Worm (Caenorhabditis elegans) whole organism, L1 larva: ENCODE measurements around the gene F44G4.6.
A peak's percentile ranks its signal among the peaks of the same experiment; 100 is the strongest.

ENCODE experiments used
- F16B12.6 ChIP-seq: fragments of 150-350 bp; optimal IDR thresholded peaks from 2 replicates; lab custom pipeline; 2014; ENCODE audit warnings: missing biosample characterization, missing genetic modification characterization
- aha-1 ChIP-seq: fragments of 150-350 bp; optimal IDR thresholded peaks from 2 replicates; lab custom pipeline; 2014; ENCODE audit warnings: missing biosample characterization, missing genetic modification characterization
- alr-1 ChIP-seq: fragments of 200-800 bp; sonication (Bioruptor generic); optimal IDR thresholded peaks from 2 replicates; lab custom pipeline; 2018; ENCODE audit warnings: borderline replicate concordance, mild to moderate bottlenecking, missing genetic modification characterization, missing compliant biosample characterization
- blmp-1 ChIP-seq: fragments of 150-350 bp; optimal IDR thresholded peaks from 2 replicates; lab custom pipeline; 2014; ENCODE audit warnings: missing biosample characterization, missing genetic modification characterization
- ceh-63 ChIP-seq: fragments of 200-800 bp; sonication (Bioruptor generic); optimal IDR thresholded peaks from 2 replicates; lab custom pipeline; 2018; ENCODE audit warnings: mild to moderate bottlenecking, missing genetic modification characterization, missing compliant biosample characterization
- ceh-8 ChIP-seq: fragments of 200-800 bp; sonication (Bioruptor generic); optimal IDR thresholded peaks from 2 replicates; lab custom pipeline; 2018; ENCODE audit warnings: mild to moderate bottlenecking, missing genetic modification characterization, moderate library complexity, missing compliant biosample characterization
- ceh-88 ChIP-seq: fragments of 200-800 bp; sonication (Bioruptor generic); IDR thresholded peaks from 2 replicates; pipeline ENCODE4 v1.3.6; 2022; ENCODE audit warnings: missing genetic modification characterization, missing compliant biosample characterization
- ceh-90 ChIP-seq: sonication (generic microtip); optimal IDR thresholded peaks from 2 replicates; lab custom pipeline; 2016; ENCODE audit warnings: missing genetic modification characterization, missing compliant biosample characterization
- ces-1 ChIP-seq: fragments of 150-350 bp; optimal IDR thresholded peaks from 2 replicates; lab custom pipeline; 2014; ENCODE audit warnings: missing biosample characterization, missing genetic modification reagents, missing genetic modification characterization
- efl-1 ChIP-seq, 4 experiments: fragments of 150-350 bp; optimal IDR thresholded peaks in 3 of 4; peaks in 1 of 4; 1 replicate in 1 of 4; 2 replicates in 3 of 4; lab custom pipeline; 2014; ENCODE audit warnings: missing biosample characterization in 2 of 4, missing genetic modification characterization in 2 of 4, missing genetic modification reagents in 2 of 4
- efl-3 ChIP-seq: fragments of 200-800 bp; sonication (Bioruptor generic); optimal IDR thresholded peaks from 2 replicates; lab custom pipeline; 2018; ENCODE audit warnings: mild to moderate bottlenecking, missing genetic modification characterization, missing compliant biosample characterization
- egl-13 ChIP-seq: sonication (generic microtip); optimal IDR thresholded peaks from 2 replicates; lab custom pipeline; 2016; ENCODE audit warnings: missing genotype, missing genetic modification reagents, missing genetic modification characterization, missing compliant biosample characterization
- elt-3 ChIP-seq, 6 experiments: fragments of 150-350 bp in 1 of 6; sonication (generic microtip); optimal IDR thresholded peaks; 2 replicates each; lab custom pipeline; 2017 to 2018; ENCODE audit warnings: missing biosample characterization in 6 of 6, missing genetic modification characterization in 6 of 6, inconsistent platforms in 1 of 6
- fkh-10 ChIP-seq: sonication (generic microtip); optimal IDR thresholded peaks from 2 replicates; lab custom pipeline; 2017; ENCODE audit warnings: missing biosample characterization, missing genetic modification reagents, missing genetic modification characterization
- fkh-4 ChIP-seq: sonication (generic microtip); optimal IDR thresholded peaks from 2 replicates; lab custom pipeline; 2016; ENCODE audit warnings: missing compliant biosample characterization, missing genetic modification characterization, borderline replicate concordance
- fkh-8 ChIP-seq: sonication (generic microtip); optimal IDR thresholded peaks from 2 replicates; lab custom pipeline; 2016; ENCODE audit warnings: mild to moderate bottlenecking, missing genetic modification characterization, missing compliant biosample characterization
- fos-1 ChIP-seq: fragments of 150-350 bp; optimal IDR thresholded peaks from 2 replicates; lab custom pipeline; 2014; ENCODE audit warnings: missing biosample characterization, missing genetic modification characterization
- grh-1 ChIP-seq: fragments of 200-800 bp; sonication (Bioruptor generic); IDR thresholded peaks from 2 replicates; pipeline ENCODE4 v1.3.6; 2022; ENCODE audit warnings: missing genetic modification reagents, missing genetic modification characterization, missing compliant biosample characterization
- hlh-4 ChIP-seq: sonication (generic microtip); optimal IDR thresholded peaks from 2 replicates; lab custom pipeline; 2016; ENCODE audit warnings: mild to moderate bottlenecking, missing genetic modification characterization, missing compliant biosample characterization
- jun-1 ChIP-seq: fragments of 150-350 bp; optimal IDR thresholded peaks from 2 replicates; lab custom pipeline; 2014; ENCODE audit warnings: missing biosample characterization, missing genetic modification reagents, missing genetic modification characterization
- lin-13 ChIP-seq: fragments of 150-350 bp; optimal IDR thresholded peaks from 2 replicates; lab custom pipeline; 2014; ENCODE audit warnings: missing biosample characterization, missing genetic modification reagents, missing genetic modification characterization
- lin-14 ChIP-seq: fragments of 200-800 bp; sonication (Bioruptor generic); optimal IDR thresholded peaks from 2 replicates; lab custom pipeline; 2018; ENCODE audit warnings: mild to moderate bottlenecking, missing genetic modification characterization, moderate library complexity, missing compliant biosample characterization
- lin-15B ChIP-seq: fragments of 150-350 bp; sonication (generic microtip); optimal IDR thresholded peaks from 3 replicates; lab custom pipeline; 2014; ENCODE audit warnings: missing biosample characterization, missing genetic modification characterization
- lin-35 ChIP-seq, 2 experiments: fragments of 150-350 bp; optimal IDR thresholded peaks; 2 replicates each; lab custom pipeline; 2014; ENCODE audit warnings: missing biosample characterization in 2 of 2, missing genetic modification characterization in 2 of 2, missing genetic modification reagents in 2 of 2
- lin-39 ChIP-seq: fragments of 150-350 bp; optimal IDR thresholded peaks from 2 replicates; lab custom pipeline; 2014; ENCODE audit warnings: missing biosample characterization, missing genetic modification reagents, missing genetic modification characterization
- lsy-2 ChIP-seq, 2 experiments: fragments of 150-350 bp; optimal IDR thresholded peaks; 2 replicates each; lab custom pipeline; 2014; ENCODE audit warnings: missing biosample characterization in 2 of 2, missing genetic modification characterization in 2 of 2
- mdl-1 ChIP-seq, 2 experiments: fragments of 150-350 bp; optimal IDR thresholded peaks; 2 replicates each; lab custom pipeline; 2014 to 2017; ENCODE audit warnings: missing biosample characterization in 2 of 2, missing genetic modification characterization in 2 of 2, inconsistent platforms in 1 of 2
- mef-2 ChIP-seq: fragments of 150-350 bp; optimal IDR thresholded peaks from 2 replicates; lab custom pipeline; 2014; ENCODE audit warnings: missing biosample characterization, missing genetic modification characterization
- mep-1 ChIP-seq: fragments of 150-350 bp; optimal IDR thresholded peaks from 2 replicates; lab custom pipeline; 2014; ENCODE audit warnings: missing biosample characterization, missing genetic modification characterization
- nhr-12 ChIP-seq: sonication (generic microtip); optimal IDR thresholded peaks from 2 replicates; lab custom pipeline; 2017; ENCODE audit warnings: missing biosample characterization, missing genetic modification characterization
- nhr-20 ChIP-seq: sonication (generic microtip); optimal IDR thresholded peaks from 2 replicates; lab custom pipeline; 2016; ENCODE audit warnings: mild to moderate bottlenecking, missing genetic modification characterization, missing compliant biosample characterization
- nhr-237 ChIP-seq: fragments of 150-350 bp; optimal IDR thresholded peaks from 2 replicates; lab custom pipeline; 2014; ENCODE audit warnings: missing biosample characterization, missing genetic modification characterization
- nhr-28 ChIP-seq: fragments of 150-350 bp; optimal IDR thresholded peaks from 2 replicates; lab custom pipeline; 2014; ENCODE audit warnings: missing biosample characterization, missing genetic modification characterization
- nhr-47 ChIP-seq: sonication (generic microtip); optimal IDR thresholded peaks from 2 replicates; lab custom pipeline; 2016; ENCODE audit warnings: mild to moderate bottlenecking, missing genetic modification characterization, moderate library complexity, missing compliant biosample characterization
- nhr-71 ChIP-seq: sonication (generic microtip); optimal IDR thresholded peaks from 2 replicates; lab custom pipeline; 2016; ENCODE audit warnings: mild to moderate bottlenecking, missing genetic modification characterization, moderate library complexity, missing compliant biosample characterization
- nhr-76 ChIP-seq: sonication (generic microtip); optimal IDR thresholded peaks from 2 replicates; lab custom pipeline; 2017; ENCODE audit warnings: missing biosample characterization, missing genetic modification characterization
- nhr-84 ChIP-seq: sonication (generic microtip); optimal IDR thresholded peaks from 2 replicates; lab custom pipeline; 2017; ENCODE audit warnings: missing biosample characterization, missing genetic modification characterization
- nhr-85 ChIP-seq: sonication (generic microtip); peaks from one replicate; lab custom pipeline; 2016; ENCODE audit warnings: missing genetic modification characterization, inconsistent platforms, missing compliant biosample characterization
- nhr-90 ChIP-seq: sonication (generic microtip); optimal IDR thresholded peaks from 2 replicates; lab custom pipeline; 2016; ENCODE audit warnings: mild to moderate bottlenecking, missing genetic modification characterization, missing compliant biosample characterization; ENCODE audit not compliant: poor library complexity
- pax-3 ChIP-seq: fragments of 200-800 bp; sonication (Bioruptor generic); optimal IDR thresholded peaks from 2 replicates; lab custom pipeline; 2018; ENCODE audit warnings: mild to moderate bottlenecking, missing genetic modification characterization, moderate library complexity, missing compliant biosample characterization
- pqm-1 ChIP-seq: sonication (generic microtip); optimal IDR thresholded peaks from 3 replicates; lab custom pipeline; 2017; ENCODE audit warnings: missing biosample characterization, missing genetic modification characterization
- rnt-1 ChIP-seq: sonication (generic microtip); optimal IDR thresholded peaks from 2 replicates; lab custom pipeline; 2016; ENCODE audit warnings: mild to moderate bottlenecking, missing genetic modification characterization, moderate library complexity, missing compliant biosample characterization
- skn-1 ChIP-seq: fragments of 150-350 bp; optimal IDR thresholded peaks from 2 replicates; lab custom pipeline; 2014; ENCODE audit warnings: missing biosample characterization, missing genetic modification characterization
- snpc-4 ChIP-seq: fragments of 150-350 bp; optimal IDR thresholded peaks from 2 replicates; lab custom pipeline; 2014; ENCODE audit warnings: missing biosample characterization, missing genetic modification characterization
- sox-4 ChIP-seq: sonication (generic microtip); optimal IDR thresholded peaks from 2 replicates; lab custom pipeline; 2016; ENCODE audit warnings: missing genetic modification characterization, missing compliant biosample characterization
- tbx-2 ChIP-seq: sonication (generic microtip); optimal IDR thresholded peaks from 2 replicates; lab custom pipeline; 2016; ENCODE audit warnings: missing genetic modification characterization, missing compliant biosample characterization
- unc-130 ChIP-seq: fragments of 150-350 bp; optimal IDR thresholded peaks from 2 replicates; lab custom pipeline; 2017; ENCODE audit warnings: missing biosample characterization, missing genetic modification characterization, inconsistent platforms
- unc-30 ChIP-seq: sonication (generic microtip); optimal IDR thresholded peaks from 2 replicates; lab custom pipeline; 2017; ENCODE audit warnings: missing biosample characterization, missing genetic modification characterization
- unc-98 ChIP-seq: fragments of 200-800 bp; sonication (Bioruptor generic); IDR thresholded peaks from 2 replicates; pipeline ENCODE4 v1.3.6; 2022; ENCODE audit warnings: missing genetic modification characterization, missing compliant biosample characterization
- vab-15 ChIP-seq: sonication (generic microtip); optimal IDR thresholded peaks from 2 replicates; lab custom pipeline; 2017; ENCODE audit warnings: missing genotype, mild to moderate bottlenecking, missing genetic modification characterization, missing compliant biosample characterization
- zag-1 ChIP-seq: fragments of 150-350 bp; optimal IDR thresholded peaks from 2 replicates; lab custom pipeline; 2014; ENCODE audit warnings: missing biosample characterization, missing genetic modification characterization

The F44G4.6 gene

DNA sequence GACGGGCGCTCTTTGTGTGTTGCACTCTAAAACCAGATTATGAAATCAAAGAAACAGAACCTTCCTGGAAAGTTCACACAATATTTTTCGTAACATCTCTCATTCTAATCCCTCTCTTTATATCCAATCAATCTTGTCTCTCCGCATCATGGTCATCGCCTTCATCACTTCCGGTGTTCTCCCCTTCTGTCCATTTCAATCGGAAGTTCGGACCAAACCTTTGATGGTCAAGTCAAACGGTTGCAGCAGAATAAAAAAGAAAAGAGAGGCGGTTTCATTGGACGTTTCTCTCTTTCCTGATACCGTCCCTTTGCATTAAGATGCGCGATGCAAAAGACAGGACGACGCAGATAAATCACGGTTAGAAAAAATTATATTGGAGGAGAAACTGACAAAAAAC lies 31.4 kb upstream of the F44G4.6 start:
- no peak for TF ChIP-seq aha-1 (tag; lab: Kevin White, UChicago)
- TF ChIP-seq skn-1 (tag; lab: Kevin White, UChicago) = no peak
- no peak for TF ChIP-seq ceh-90 (tag; lab: Kevin White, UChicago)
- no peak for TF ChIP-seq lin-39 (tag; lab: Kevin White, UChicago)
- TF ChIP-seq nhr-12 (tag; lab: Kevin White, UChicago) = no peak
- no peak for TF ChIP-seq nhr-237 (tag; lab: Kevin White, UChicago)
- TF ChIP-seq lin-15B (tag; lab: Kevin White, UChicago) = no peak
- TF ChIP-seq mdl-1 (tag; optimal IDR thresholded peaks at IDR 0.05; lab: Kevin White, UChicago) = no peak
- TF ChIP-seq lin-13 (GFP tag; lab: Kevin White, UChicago) = no peak
- TF ChIP-seq snpc-4 (tag; lab: Kevin White, UChicago) = no peak
- TF ChIP-seq zag-1 = no peak
- TF ChIP-seq alr-1 (tag; lab: Kevin White, UChicago) = no peak
- TF ChIP-seq fos-1 (tag; lab: Kevin White, UChicago) = no peak
- no peak for TF ChIP-seq fkh-4 (tag; lab: Kevin White, UChicago)
- TF ChIP-seq ces-1 (GFP tag; lab: Kevin White, UChicago) = no peak
- peak; percentile 2 for TF ChIP-seq mep-1 (tag; lab: Kevin White, UChicago)
- TF ChIP-seq lin-35 (GFP tag; optimal IDR thresholded peaks at IDR 0.05; lab: Kevin White, UChicago) = no peak
- TF ChIP-seq ceh-8 (GFP tag; lab: Kevin White, UChicago) = no peak
- TF ChIP-seq vab-15 (tag; lab: Kevin White, UChicago) = no peak
- no peak for TF ChIP-seq efl-1 (optimal IDR thresholded peaks at IDR 0.05; lab: Kevin White, UChicago)
- TF ChIP-seq efl-1 (GFP tag; optimal IDR thresholded peaks at IDR 0.05 in 1 of 2; lab: Kevin White, UChicago) = no peak
- no peak for TF ChIP-seq nhr-71 (tag; lab: Kevin White, UChicago)
- no peak for TF ChIP-seq pqm-1 (tag; lab: Kevin White, UChicago)
- no peak for TF ChIP-seq rnt-1 (tag; lab: Kevin White, UChicago)
- TF ChIP-seq pax-3 (tag; lab: Kevin White, UChicago) = no peak
- no peak for TF ChIP-seq fkh-8 (tag; lab: Kevin White, UChicago)
- no peak for TF ChIP-seq hlh-4 (tag; lab: Kevin White, UChicago)
- no peak for TF ChIP-seq egl-13 (tag; lab: Kevin White, UChicago)
- TF ChIP-seq lin-14 (GFP tag; lab: Kevin White, UChicago) = peak; percentile 37
- TF ChIP-seq unc-98 (GFP tag; lab: Robert Waterston, UW) = no peak
- TF ChIP-seq unc-30 (tag; lab: Kevin White, UChicago) = no peak
- TF ChIP-seq fkh-10 (GFP tag; lab: Kevin White, UChicago) = no peak
- peak; percentile 52 for TF ChIP-seq nhr-85 (tag; lab: Kevin White, UChicago)
- no peak for TF ChIP-seq ceh-88 (GFP tag; lab: Robert Waterston, UW)
- peak in 1 of 6 experiments; percentile 12 for TF ChIP-seq elt-3 (tag; optimal IDR thresholded peaks at IDR 0.05; lab: Kevin White, UChicago)
- TF ChIP-seq jun-1 (tag; lab: Kevin White, UChicago) = no peak
- no peak for TF ChIP-seq nhr-47
- TF ChIP-seq blmp-1 (tag; lab: Kevin White, UChicago) = peak; percentile 86

DNA sequence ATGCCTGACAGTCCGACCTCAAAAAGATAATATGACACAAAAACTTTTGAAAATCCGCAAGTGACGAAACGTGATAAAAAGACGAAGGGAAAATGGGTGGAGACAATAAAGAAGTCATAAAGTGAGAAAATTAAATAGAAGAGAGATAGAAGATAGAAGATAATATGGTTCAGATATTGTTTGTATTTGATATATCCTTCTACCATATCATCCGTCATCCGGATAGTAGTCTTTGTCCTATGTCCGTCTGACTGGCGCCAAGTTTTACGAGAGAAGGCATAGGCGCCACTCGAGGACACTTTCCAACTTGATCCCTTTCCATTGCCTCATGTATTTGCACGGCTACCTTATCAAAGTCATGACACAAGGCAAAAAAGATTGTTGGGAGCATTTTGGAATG lies 30.3 kb upstream of the F44G4.6 start:
- TF ChIP-seq lsy-2 (tag; optimal IDR thresholded peaks at IDR 0.05; lab: Kevin White, UChicago) (peak in 1 of 2 experiments; percentile 31), blmp-1 (tag; lab: Kevin White, UChicago) (peak; percentile 93), lin-14 (GFP tag; lab: Kevin White, UChicago) (peak; percentile 65), nhr-71 (tag; lab: Kevin White, UChicago) (peak; percentile 61), efl-3 (GFP tag; lab: Kevin White, UChicago) (no peak), elt-3 (tag; optimal IDR thresholded peaks at IDR 0.05; lab: Kevin White, UChicago) (peak in 4 of 6 experiments; percentile 55 to 94 (median 69)), nhr-90 (tag; lab: Kevin White, UChicago) (peak; percentile 41), rnt-1 (tag; lab: Kevin White, UChicago) (no peak), nhr-85 (tag; lab: Kevin White, UChicago) (peak; percentile 91), mdl-1 (tag; optimal IDR thresholded peaks at IDR 0.05; lab: Kevin White, UChicago) (peak in 1 of 2 experiments; percentile 15), F16B12.6 (tag; lab: Kevin White, UChicago) (no peak), nhr-76 (tag; lab: Kevin White, UChicago) (no peak), unc-130 (tag; lab: Kevin White, UChicago) (peak; percentile 18), nhr-28 (tag; lab: Kevin White, UChicago) (no peak), tbx-2 (tag; lab: Kevin White, UChicago) (no peak), ceh-90 (tag; lab: Kevin White, UChicago) (no peak), ceh-63 (no peak), nhr-20 (tag; lab: Kevin White, UChicago) (peak; percentile 63), nhr-84 (tag; lab: Kevin White, UChicago) (no peak), sox-4 (tag; lab: Kevin White, UChicago) (no peak), grh-1 (GFP tag; lab: Robert Waterston, UW) (peak; percentile 45), mef-2 (tag; lab: Kevin White, UChicago) (no peak)
